Worm (Caenorhabditis elegans) whole organism, young adult: ENCODE results near the gene C07D10.5.

Source experiments
- ekl-4 ChIP-seq: fragments of 200-800 bp; sonication (Bioruptor generic); IDR thresholded peaks from 2 replicates; pipeline ENCODE4 v1.3.6; 2022; ENCODE audit warnings: missing genetic modification reagents, missing genetic modification characterization, missing compliant biosample characterization
- hlh-12 ChIP-seq: sonication (generic microtip); optimal IDR thresholded peaks from 2 replicates; lab custom pipeline; 2016; ENCODE audit warnings: missing genetic modification characterization, missing compliant biosample characterization
- nhr-90 ChIP-seq: sonication (generic microtip); optimal IDR thresholded peaks from 2 replicates; lab custom pipeline; 2016; ENCODE audit warnings: missing genotype, mild to moderate bottlenecking, missing genetic modification characterization, missing compliant biosample characterization

- no peak for TF ChIP-seq ekl-4 (GFP tag; lab: Robert Waterston, UW)
- TF ChIP-seq nhr-90 = no peak
- no peak for TF ChIP-seq hlh-12 (tag; lab: Kevin White, UChicago)
These were observed 22.6 kb downstream of the C07D10.5 start for ce11 chrII:7404001-7404400.
